Fruit fly (Drosophila melanogaster) whole organism, embryonic: Measurements from ENCODE around the gene CG13250.

Source experiments
- Ada2b ChIP-seq: fragments of 200-800 bp; sonication (Bioruptor generic); IDR thresholded peaks from 2 replicates; pipeline ENCODE4 v1.3.6; 2022; ENCODE audit warnings: missing biosample characterization, missing genetic modification characterization
- Bdp1 ChIP-seq: fragments of 200-800 bp; sonication (Bioruptor generic); optimal IDR thresholded peaks from 3 replicates; lab custom pipeline; 2016; ENCODE audit warnings: missing biosample characterization, missing genetic modification characterization
- CG10209 ChIP-seq: fragments of 200-800 bp; sonication (Bioruptor generic); optimal IDR thresholded peaks from 3 replicates; lab custom pipeline; 2017; ENCODE audit warnings: missing biosample characterization, mild to moderate bottlenecking, missing genetic modification characterization, missing genetic modification reagents
- CG10274 ChIP-seq: fragments of 200-800 bp; sonication (Bioruptor generic); optimal IDR thresholded peaks from 3 replicates; lab custom pipeline; 2017; ENCODE audit warnings: missing biosample characterization, mild to moderate bottlenecking, missing genetic modification characterization
- CG12071 ChIP-seq: fragments of 200-800 bp; sonication (Bioruptor generic); optimal IDR thresholded peaks from 3 replicates; lab custom pipeline; 2018; ENCODE audit warnings: missing biosample characterization, mild to moderate bottlenecking, missing genetic modification characterization
- CG14965 ChIP-seq: fragments of 200-800 bp; sonication (Bioruptor generic); optimal IDR thresholded peaks from 2 replicates; lab custom pipeline; 2016; ENCODE audit warnings: missing biosample characterization, missing genetic modification characterization, borderline replicate concordance
- CG1602 ChIP-seq: fragments of 200-800 bp; sonication (Bioruptor generic); optimal IDR thresholded peaks from 3 replicates; lab custom pipeline; 2016; ENCODE audit warnings: missing biosample characterization, missing genetic modification characterization
- CG1647 ChIP-seq: fragments of 200-800 bp; sonication (Bioruptor generic); optimal IDR thresholded peaks from 3 replicates; lab custom pipeline; 2016; ENCODE audit warnings: missing biosample characterization, missing genetic modification characterization
- CG17186 ChIP-seq: fragments of 200-800 bp; sonication (Bioruptor generic); optimal IDR thresholded peaks from 3 replicates; lab custom pipeline; 2017; ENCODE audit warnings: missing biosample characterization, missing genetic modification reagents, missing genetic modification characterization
- CG2678 ChIP-seq: fragments of 200-800 bp; sonication (Bioruptor generic); optimal IDR thresholded peaks from 3 replicates; lab custom pipeline; 2019; ENCODE audit warnings: missing biosample characterization, mild to moderate bottlenecking, missing genetic modification characterization, moderate library complexity
- CG3065 ChIP-seq: fragments of 200-800 bp; sonication (Bioruptor generic); optimal IDR thresholded peaks from 2 replicates; lab custom pipeline; 2016; ENCODE audit warnings: missing biosample characterization, missing genetic modification characterization
- CG32772 ChIP-seq: fragments of 200-800 bp; sonication (Bioruptor generic); IDR thresholded peaks from 2 replicates; pipeline ENCODE4 v1.3.6; 2022; ENCODE audit warnings: missing biosample characterization, missing genetic modification characterization
- CG3281 ChIP-seq: fragments of 200-800 bp; sonication (Bioruptor generic); optimal IDR thresholded peaks from 3 replicates; lab custom pipeline; 2017; ENCODE audit warnings: missing biosample characterization, mild to moderate bottlenecking, missing genetic modification characterization
- CG3847 ChIP-seq: fragments of 200-800 bp; sonication (Bioruptor generic); IDR thresholded peaks from 2 replicates; pipeline ENCODE4 v1.3.6; 2022; ENCODE audit warnings: missing biosample characterization, missing genetic modification characterization
- CG7372 ChIP-seq: fragments of 200-800 bp; sonication (Bioruptor generic); IDR thresholded peaks from 2 replicates; pipeline ENCODE4 v1.3.6; 2022; ENCODE audit warnings: missing biosample characterization, missing genetic modification characterization
- CG8290 ChIP-seq, 3 experiments: fragments of 200-800 bp; sonication (Bioruptor generic); optimal IDR thresholded peaks; 2 replicates each; lab custom pipeline; 2016 to 2019; ENCODE audit warnings: missing biosample characterization in 3 of 3, missing genetic modification characterization in 3 of 3, mild to moderate bottlenecking in 2 of 3, moderate library complexity in 1 of 3
- CG9609 ChIP-seq: fragments of 200-800 bp; sonication (Bioruptor generic); optimal IDR thresholded peaks from 3 replicates; lab custom pipeline; 2016; ENCODE audit warnings: missing biosample characterization, missing genetic modification characterization
- CG9876 ChIP-seq: fragments of 200-800 bp; sonication (Bioruptor generic); optimal IDR thresholded peaks from 2 replicates; lab custom pipeline; 2016; ENCODE audit warnings: missing biosample characterization, missing genetic modification characterization
- Camta ChIP-seq: fragments of 200-800 bp; sonication (Bioruptor generic); optimal IDR thresholded peaks from 2 replicates; lab custom pipeline; 2016; ENCODE audit warnings: missing biosample characterization, missing genetic modification characterization
- D19A ChIP-seq: fragments of 200-800 bp; optimal IDR thresholded peaks from 3 replicates; lab custom pipeline; 2019; ENCODE audit warnings: missing biosample characterization, mild to moderate bottlenecking, missing genetic modification characterization, moderate library complexity
- GATAe ChIP-seq: fragments of 200-800 bp; sonication (Bioruptor generic); conservative IDR thresholded peaks from 2 replicates; pipeline ENCODE4 v1.3.6; 2022; ENCODE audit warnings: missing biosample characterization, missing genetic modification characterization
- HmgZ ChIP-seq: fragments of 200-800 bp; sonication (Bioruptor generic); optimal IDR thresholded peaks from 2 replicates; lab custom pipeline; 2018; ENCODE audit warnings: missing biosample characterization, mild to moderate bottlenecking, missing genetic modification characterization
- Hsf ChIP-seq: fragments of 200-800 bp; sonication (Bioruptor generic); optimal IDR thresholded peaks from 3 replicates; lab custom pipeline; 2016; ENCODE audit warnings: missing biosample characterization, missing genetic modification characterization
- Lpt ChIP-seq: fragments of >200 bp; optimal IDR thresholded peaks from 2 replicates; lab custom pipeline; 2018; ENCODE audit warnings: missing biosample characterization, missing genetic modification characterization
- MBD-R2 ChIP-seq: fragments of 200-800 bp; sonication (Bioruptor generic); IDR thresholded peaks from 2 replicates; pipeline ENCODE4 v1.3.6; 2022; ENCODE audit warnings: missing biosample characterization, missing genetic modification characterization
- NFAT ChIP-seq: fragments of 200-800 bp; sonication (Bioruptor generic); IDR thresholded peaks from 2 replicates; pipeline ENCODE4 v1.3.6; 2022; ENCODE audit warnings: missing biosample characterization, missing genetic modification characterization
- Oli ChIP-seq: fragments of 200-800 bp; sonication (Bioruptor generic); optimal IDR thresholded peaks from 2 replicates; lab custom pipeline; 2018; ENCODE audit warnings: missing biosample characterization, mild to moderate bottlenecking, missing genetic modification characterization, moderate library complexity
- Opbp ChIP-seq: fragments of 200-800 bp; sonication (Bioruptor generic); IDR thresholded peaks from 3 replicates; pipeline ENCODE4 v1.3.6; 2022; ENCODE audit warnings: missing biosample characterization, missing genetic modification characterization; ENCODE audit not compliant: partially characterized antibody
- Spps ChIP-seq: fragments of 200-800 bp; sonication (Bioruptor generic); optimal IDR thresholded peaks from 2 replicates; lab custom pipeline; 2018; ENCODE audit warnings: missing biosample characterization, mild to moderate bottlenecking, missing genetic modification characterization
- Tbp ChIP-seq: fragments of >200 bp; optimal IDR thresholded peaks from 2 replicates; lab custom pipeline; 2018; ENCODE audit warnings: missing biosample characterization, missing genetic modification characterization
- abd-A ChIP-seq: fragments of 200-800 bp; sonication (Bioruptor generic); optimal IDR thresholded peaks from 3 replicates; lab custom pipeline; 2019; ENCODE audit warnings: missing biosample characterization, mild to moderate bottlenecking, missing genetic modification characterization, moderate library complexity
- bbx ChIP-seq: fragments of 200-800 bp; sonication (Bioruptor generic); IDR thresholded peaks from 2 replicates; pipeline ENCODE4 v1.3.6; 2022; ENCODE audit warnings: missing biosample characterization, missing genetic modification characterization; ENCODE audit not compliant: partially characterized antibody
- chif ChIP-seq, 2 experiments: fragments of 200-800 bp; sonication (Bioruptor generic); optimal IDR thresholded peaks; 3 replicates each; lab custom pipeline; 2016; ENCODE audit warnings: missing biosample characterization in 2 of 2, missing genetic modification characterization in 2 of 2
- corto ChIP-seq: fragments of 200-800 bp; sonication (Bioruptor generic); optimal IDR thresholded peaks from 2 replicates; lab custom pipeline; 2016; ENCODE audit warnings: missing biosample characterization, mild to moderate bottlenecking, missing genetic modification characterization, moderate library complexity
- exex ChIP-seq: fragments of 200-800 bp; sonication (Bioruptor generic); optimal IDR thresholded peaks from 4 replicates; lab custom pipeline; 2018; ENCODE audit warnings: missing biosample characterization, mild to moderate bottlenecking, missing genetic modification characterization, moderate library complexity
- fd3F ChIP-seq: fragments of 200-800 bp; sonication (Bioruptor generic); optimal IDR thresholded peaks from 2 replicates; lab custom pipeline; 2018; ENCODE audit warnings: missing biosample characterization, mild to moderate bottlenecking, missing genetic modification characterization, moderate library complexity
- fu2 ChIP-seq: fragments of 200-800 bp; sonication (Bioruptor generic); optimal IDR thresholded peaks from 2 replicates; lab custom pipeline; 2016; ENCODE audit warnings: missing biosample characterization, missing genetic modification characterization
- hbn ChIP-seq: fragments of 200-800 bp; sonication (Bioruptor generic); IDR thresholded peaks from 2 replicates; pipeline ENCODE4 v1.3.6; 2022; ENCODE audit warnings: missing biosample characterization, missing genetic modification characterization; ENCODE audit not compliant: partially characterized antibody
- hkb ChIP-seq, 2 experiments: fragments of 200-800 bp in 1 of 2; fragments of >200 bp in 1 of 2; sonication (Bioruptor generic) in 1 of 2; IDR thresholded peaks in 1 of 2; optimal IDR thresholded peaks in 1 of 2; 2 replicates each; pipeline versions ENCODE4 v1.3.6 to Lab custom; 2017 to 2022; ENCODE audit warnings: missing biosample characterization in 1 of 2, missing genetic modification characterization in 1 of 2
- org-1 ChIP-seq: fragments of 200-800 bp; sonication (Bioruptor generic); optimal IDR thresholded peaks from 2 replicates; lab custom pipeline; 2017; ENCODE audit warnings: missing biosample characterization, missing genetic modification characterization
- sens-2 ChIP-seq: fragments of 200-800 bp; sonication (Bioruptor generic); IDR thresholded peaks from 2 replicates; pipeline ENCODE4 v1.3.6; 2022; ENCODE audit warnings: missing biosample characterization, missing genetic modification characterization
- stwl ChIP-seq: fragments of 200-800 bp; sonication (Bioruptor generic); optimal IDR thresholded peaks from 3 replicates; lab custom pipeline; 2018; ENCODE audit warnings: missing biosample characterization, mild to moderate bottlenecking, missing genetic modification characterization, moderate library complexity
- sug ChIP-seq: fragments of 200-800 bp; optimal IDR thresholded peaks from 2 replicates; lab custom pipeline; 2019; ENCODE audit warnings: missing biosample characterization, mild to moderate bottlenecking, missing genetic modification characterization, moderate library complexity
- vnd ChIP-seq: fragments of 200-800 bp; sonication (Bioruptor generic); IDR thresholded peaks from 3 replicates; pipeline ENCODE4 v1.3.6; 2022; ENCODE audit warnings: missing biosample characterization, missing genetic modification characterization; ENCODE audit not compliant: partially characterized antibody
- yki ChIP-seq: fragments of >200 bp; optimal IDR thresholded peaks from 3 replicates; lab custom pipeline; 2018
- z ChIP-seq: fragments of 200-800 bp; sonication (Bioruptor generic); IDR thresholded peaks from 3 replicates; pipeline ENCODE4 v1.3.6; 2022; ENCODE audit warnings: missing biosample characterization, missing genetic modification characterization
- zen ChIP-seq: fragments of 200-800 bp; sonication (Bioruptor generic); optimal IDR thresholded peaks from 3 replicates; lab custom pipeline; 2018; ENCODE audit warnings: missing biosample characterization, mild to moderate bottlenecking, missing genetic modification characterization, moderate library complexity
- zfh2 ChIP-seq: fragments of 200-800 bp; sonication (Bioruptor generic); optimal IDR thresholded peaks from 2 replicates; lab custom pipeline; 2016; ENCODE audit warnings: missing biosample characterization, missing genetic modification characterization

Gene CG13250

DNA sequence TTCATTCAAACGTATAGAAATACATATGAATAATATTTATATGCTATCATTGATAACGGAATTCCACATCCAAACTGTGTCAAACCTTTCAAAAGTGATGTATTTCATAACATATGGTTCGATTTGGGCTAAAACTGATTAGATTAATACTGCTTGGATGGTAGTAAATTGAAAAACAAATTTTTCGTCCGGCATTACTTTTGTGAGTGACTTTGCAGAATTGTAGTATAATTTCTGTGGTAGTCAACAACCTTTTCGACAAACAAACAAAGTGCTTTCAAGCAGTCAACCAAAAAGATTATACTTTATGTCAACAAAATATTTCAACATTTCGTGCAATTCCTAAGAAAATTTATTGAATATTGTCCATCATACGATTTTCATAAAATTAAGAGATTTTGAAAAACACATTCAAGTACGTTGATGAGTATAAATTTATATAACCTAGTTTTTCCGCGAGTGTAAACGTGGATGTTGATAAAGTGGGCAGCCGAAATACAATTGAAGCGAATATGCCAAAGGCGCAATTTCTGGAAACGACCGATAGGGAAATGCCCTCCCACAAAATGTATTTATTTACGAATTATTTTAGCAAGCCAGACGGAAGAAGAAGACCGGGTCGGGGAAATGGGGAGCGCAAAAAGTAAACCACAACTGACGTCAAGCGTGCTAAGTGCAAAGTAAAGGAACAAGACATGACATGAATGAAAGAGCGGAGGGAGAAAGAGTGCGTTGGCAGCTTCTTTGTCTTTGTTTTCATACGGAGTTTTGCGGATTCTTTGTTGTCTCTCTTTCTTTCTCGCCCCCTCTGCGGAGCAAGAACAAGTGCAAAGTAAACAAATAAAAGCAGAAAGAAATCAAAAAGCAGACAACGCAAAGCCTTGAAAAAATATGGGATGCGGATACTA, 15.4 kb upstream of the CG13250 start (continued):
- TF ChIP-seq CG1602 (GFP tag; lab: Kevin White, UChicago) (no peak), HmgZ (tag; lab: Kevin White, UChicago) (no peak), GATAe (no peak), CG14965 (no peak), Hsf (GFP tag; lab: Kevin White, UChicago) (peak; percentile 39), fd3F (no peak), Ada2b (GFP tag; lab: Robert Waterston, UW) (peak; percentile 46; the same call in 1 of the 2 replicates), sens-2 (GFP tag; lab: Robert Waterston, UW) (no peak), NFAT (GFP tag; lab: Robert Waterston, UW) (no peak), org-1 (GFP tag; lab: Kevin White, UChicago) (no peak), Spps (no peak), CG32772 (GFP tag; lab: Robert Waterston, UW) (no peak), CG7372 (GFP tag; lab: Robert Waterston, UW) (no peak), Opbp (GFP tag; lab: Robert Waterston, UW) (no peak), vnd (no peak), fu2 (GFP tag; lab: Kevin White, UChicago) (peak; percentile 11), CG8290 (GFP tag; optimal IDR thresholded peaks at IDR 0.05; lab: Kevin White, UChicago) (no peak), CG8290 (tag; optimal IDR thresholded peaks at IDR 0.05; lab: Kevin White, UChicago) (no peak), CG2678 (tag; lab: Kevin White, UChicago) (peak; percentile 61), bbx (GFP tag; lab: Robert Waterston, UW) (0 out of 2 replicates have a peak, but pooled peaks have one; percentile 31), CG3065 (GFP tag; lab: Kevin White, UChicago) (no peak), abd-A (tag; lab: Kevin White, UChicago) (no peak), CG10209 (peak; percentile 38), sug (tag; lab: Kevin White, UChicago) (peak; percentile 8), CG12071 (GFP tag; lab: Kevin White, UChicago) (no peak), corto (peak; percentile 43), Lpt (GFP tag; lab: Kevin White, UChicago) (no peak), CG9609 (GFP tag; lab: Kevin White, UChicago) (no peak), Oli (peak; percentile 41), CG3847 (GFP tag; lab: Robert Waterston, UW) (no peak), z (GFP tag; lab: Robert Waterston, UW) (no peak), CG10274 (GFP tag; lab: Kevin White, UChicago) (no peak), stwl (tag; lab: Kevin White, UChicago) (no peak), CG9876 (no peak), D19A (tag; lab: Kevin White, UChicago) (peak; percentile 9), CG3281 (GFP tag; lab: Kevin White, UChicago) (peak; percentile 47), zen (no peak), Tbp (GFP tag; lab: Kevin White, UChicago) (no peak), yki (lab: Kevin White, UChicago) (no peak), CG1647 (no peak), hkb (optimal IDR thresholded peaks at IDR 0.05; lab: Kevin White, UChicago) (no peak), hkb (GFP tag; IDR thresholded peaks at IDR 0.05; lab: Robert Waterston, UW) (peak; percentile 67; the same call in 1 of the 2 replicates), MBD-R2 (no peak), chif (GFP tag; optimal IDR thresholded peaks at IDR 0.05; lab: Kevin White, UChicago) (peak in 1 of 2 experiments; percentile 7), zfh2 (GFP tag; lab: Kevin White, UChicago) (peak; percentile 5), hbn (no peak), CG17186 (GFP tag; lab: Kevin White, UChicago) (no peak), exex (tag; lab: Kevin White, UChicago) (peak; percentile 50), Bdp1 (GFP tag; lab: Kevin White, UChicago) (no peak), Camta (GFP tag; lab: Kevin White, UChicago) (no peak)
